Fruit fly (Drosophila melanogaster) whole organism, adult: Measurements from ENCODE around the gene CG6443.

Source experiments
- CG11617 ChIP-seq: fragments of 200-800 bp; sonication (Bioruptor generic); optimal IDR thresholded peaks from 2 replicates; lab custom pipeline; 2017; ENCODE audit warnings: mild to moderate bottlenecking, missing biosample characterization, missing genetic modification reagents, missing genetic modification characterization
- CG12768 ChIP-seq: fragments of 200-800 bp; sonication (Bioruptor generic); optimal IDR thresholded peaks from 2 replicates; lab custom pipeline; 2017; ENCODE audit warnings: missing biosample characterization, missing genetic modification characterization, mild to moderate bottlenecking, moderate library complexity, missing genetic modification reagents
- CG14711 ChIP-seq: fragments of 200-800 bp; sonication (Bioruptor generic); optimal IDR thresholded peaks from 2 replicates; lab custom pipeline; 2018; ENCODE audit warnings: missing biosample characterization, mild to moderate bottlenecking, missing genetic modification characterization, moderate library complexity
- CG1620 ChIP-seq: fragments of 200-800 bp; sonication (Bioruptor generic); optimal IDR thresholded peaks from 2 replicates; lab custom pipeline; 2016; ENCODE audit warnings: missing biosample characterization, missing genetic modification characterization
- CG33017 ChIP-seq: fragments of 200-800 bp; sonication (Bioruptor generic); optimal IDR thresholded peaks from 2 replicates; lab custom pipeline; 2018; ENCODE audit warnings: missing biosample characterization, mild to moderate bottlenecking, missing genetic modification characterization, moderate library complexity
- CG5204 ChIP-seq: fragments of 200-800 bp; sonication (Bioruptor generic); optimal IDR thresholded peaks from 2 replicates; lab custom pipeline; 2016; ENCODE audit warnings: missing biosample characterization, missing genetic modification characterization
- CG7045 ChIP-seq: fragments of 200-800 bp; sonication (Bioruptor generic); optimal IDR thresholded peaks from 2 replicates; lab custom pipeline; 2017; ENCODE audit warnings: missing biosample characterization, mild to moderate bottlenecking, missing genetic modification characterization
- CG7101 ChIP-seq: fragments of 200-800 bp; sonication (Bioruptor generic); optimal IDR thresholded peaks from 2 replicates; lab custom pipeline; 2018; ENCODE audit warnings: missing biosample characterization, mild to moderate bottlenecking, missing genetic modification characterization, moderate library complexity
- Clk ChIP-seq: fragments of 200-800 bp; sonication (Bioruptor generic); optimal IDR thresholded peaks from 2 replicates; lab custom pipeline; 2017; ENCODE audit warnings: missing biosample characterization, missing genetic modification characterization
- Crg-1 ChIP-seq: fragments of 200-800 bp; sonication (Bioruptor generic); optimal IDR thresholded peaks from 2 replicates; lab custom pipeline; 2016; ENCODE audit warnings: missing biosample characterization, missing genetic modification characterization
- Hr96 ChIP-seq: fragments of 200-800 bp; sonication (Bioruptor generic); optimal IDR thresholded peaks from 2 replicates; lab custom pipeline; 2016; ENCODE audit warnings: missing biosample characterization, missing genetic modification characterization
- Mnt ChIP-seq: fragments of 200-800 bp; sonication (Bioruptor generic); optimal IDR thresholded peaks from 2 replicates; lab custom pipeline; 2016; ENCODE audit warnings: missing biosample characterization, mild to moderate bottlenecking, missing genetic modification characterization
- bab1 ChIP-seq: fragments of 200-800 bp; sonication (Bioruptor generic); optimal IDR thresholded peaks from 3 replicates; lab custom pipeline; 2019; ENCODE audit warnings: missing biosample characterization, mild to moderate bottlenecking, missing genetic modification characterization, moderate library complexity
- cic ChIP-seq: fragments of 200-800 bp; sonication (Bioruptor generic); optimal IDR thresholded peaks from 2 replicates; lab custom pipeline; 2017; ENCODE audit warnings: missing biosample characterization, mild to moderate bottlenecking, missing genetic modification characterization, moderate library complexity
- cnc ChIP-seq, 2 experiments: fragments of >200 bp; optimal IDR thresholded peaks; 2 replicates each; lab custom pipeline; 2017
- kay ChIP-seq: fragments of 200-800 bp; sonication (Bioruptor generic); peaks from one replicate; lab custom pipeline; 2016; ENCODE audit warnings: missing biosample characterization, missing genetic modification characterization, borderline replicate concordance
- ovo ChIP-seq: fragments of 200-800 bp; sonication (Bioruptor generic); optimal IDR thresholded peaks from 2 replicates; lab custom pipeline; 2016; ENCODE audit warnings: missing biosample characterization, missing genetic modification characterization
- pad ChIP-seq: fragments of 200-800 bp; sonication (Bioruptor generic); optimal IDR thresholded peaks from 3 replicates; lab custom pipeline; 2017; ENCODE audit warnings: missing biosample characterization, missing genetic modification characterization, mild to moderate bottlenecking, moderate library complexity, missing genetic modification reagents
- tj ChIP-seq: fragments of 200-800 bp; sonication (Bioruptor generic); optimal IDR thresholded peaks from 3 replicates; lab custom pipeline; 2017; ENCODE audit warnings: missing biosample characterization, mild to moderate bottlenecking, missing genetic modification characterization, moderate library complexity
- toe ChIP-seq: fragments of 200-800 bp; sonication (Bioruptor generic); optimal IDR thresholded peaks from 2 replicates; lab custom pipeline; 2016; ENCODE audit warnings: missing biosample characterization, missing genetic modification characterization

CG6443 gene

dm6 chr2L:10732343-10732808, 3.6 kb downstream of the CG6443 start, which contains the start of the genes EMC3 and Dpy-30L1:
EMC3 (minus strand) TSS chr2L:10732423.
Dpy-30L1 (plus strand) TSS chr2L:10732653.
- peak; percentile 70 for TF ChIP-seq toe (GFP tag; lab: Kevin White, UChicago)
- peak; percentile 43 for TF ChIP-seq Crg-1 (GFP tag; lab: Kevin White, UChicago)
- no peak for TF ChIP-seq CG33017 (tag; lab: Kevin White, UChicago)
- TF ChIP-seq CG7045 (GFP tag; lab: Kevin White, UChicago) = peak; percentile 2
- no peak for TF ChIP-seq Clk
- no peak for TF ChIP-seq cic (GFP tag; lab: Kevin White, UChicago)
- no peak for TF ChIP-seq cnc (optimal IDR thresholded peaks at IDR 0.05; lab: Kevin White, UChicago)
- peak; percentile 22 for TF ChIP-seq Mnt
- peak; percentile 53 for TF ChIP-seq Hr96 (GFP tag; lab: Kevin White, UChicago)
- peak; percentile 46 for TF ChIP-seq CG1620 (GFP tag; lab: Kevin White, UChicago)
- TF ChIP-seq pad = peak; percentile 12
- peak; percentile 79 for TF ChIP-seq bab1 (GFP tag; lab: Kevin White, UChicago)
- no peak for TF ChIP-seq kay (GFP tag; lab: Kevin White, UChicago)
- peak; percentile 54 for TF ChIP-seq CG11617 (GFP tag; lab: Kevin White, UChicago)
- peak; percentile 41 for TF ChIP-seq CG7101 (tag; lab: Kevin White, UChicago)
- TF ChIP-seq tj (GFP tag; lab: Kevin White, UChicago) = no peak
- TF ChIP-seq CG14711 = peak; percentile 96
- TF ChIP-seq CG12768 = peak; percentile 20
- TF ChIP-seq ovo (GFP tag; lab: Kevin White, UChicago) = no peak
- peak; percentile 58 for TF ChIP-seq CG5204 (GFP tag; lab: Kevin White, UChicago)

- TF ChIP-seq CG12768 (no peak), kay (GFP tag; lab: Kevin White, UChicago) (no peak), pad (no peak), CG1620 (GFP tag; lab: Kevin White, UChicago) (no peak), cnc (optimal IDR thresholded peaks at IDR 0.05; lab: Kevin White, UChicago) (no peak), CG14711 (no peak), CG7045 (GFP tag; lab: Kevin White, UChicago) (no peak), ovo (GFP tag; lab: Kevin White, UChicago) (no peak), CG5204 (GFP tag; lab: Kevin White, UChicago) (no peak), Mnt (no peak), Crg-1 (GFP tag; lab: Kevin White, UChicago) (no peak), Clk (no peak), toe (GFP tag; lab: Kevin White, UChicago) (no peak), bab1 (GFP tag; lab: Kevin White, UChicago) (no peak), tj (GFP tag; lab: Kevin White, UChicago) (no peak), CG11617 (GFP tag; lab: Kevin White, UChicago) (no peak), Hr96 (GFP tag; lab: Kevin White, UChicago) (no peak), CG33017 (tag; lab: Kevin White, UChicago) (no peak), CG7101 (tag; lab: Kevin White, UChicago) (no peak)
These were observed 7.1 kb downstream of the CG6443 start, which contains the start of gene Nup107 for dm6 chr2L:10735923-10736322. Nup107 (minus strand) TSS chr2L:10736071.

- TF ChIP-seq Crg-1 (GFP tag; lab: Kevin White, UChicago) = peak; percentile 30
- peak; percentile 97 for TF ChIP-seq bab1 (GFP tag; lab: Kevin White, UChicago)
- peak; percentile 10 for TF ChIP-seq CG7045 (GFP tag; lab: Kevin White, UChicago)
- no peak for TF ChIP-seq Clk
- peak; percentile 58 for TF ChIP-seq CG5204 (GFP tag; lab: Kevin White, UChicago)
- peak; percentile 65 for TF ChIP-seq toe (GFP tag; lab: Kevin White, UChicago)
- peak; percentile 58 for TF ChIP-seq Hr96 (GFP tag; lab: Kevin White, UChicago)
- peak; percentile 78 for TF ChIP-seq CG11617 (GFP tag; lab: Kevin White, UChicago)
- TF ChIP-seq cic (GFP tag; lab: Kevin White, UChicago) = no peak
- no peak for TF ChIP-seq CG33017 (tag; lab: Kevin White, UChicago)
- TF ChIP-seq kay (GFP tag; lab: Kevin White, UChicago) = no peak
- peak; percentile 38 for TF ChIP-seq CG14711
- TF ChIP-seq pad = peak; percentile 31
- peak; percentile 75 for TF ChIP-seq CG1620 (GFP tag; lab: Kevin White, UChicago)
- TF ChIP-seq cnc (optimal IDR thresholded peaks at IDR 0.05; lab: Kevin White, UChicago) = no peak
- peak; percentile 75 for TF ChIP-seq tj (GFP tag; lab: Kevin White, UChicago)
- TF ChIP-seq ovo (GFP tag; lab: Kevin White, UChicago) = no peak
- peak; percentile 33 for TF ChIP-seq CG7101 (tag; lab: Kevin White, UChicago)
- peak; percentile 59 for TF ChIP-seq Mnt
- peak; percentile 0 for TF ChIP-seq CG12768
These were observed 8.4 kb downstream of the CG6443 start, which contains the start of the genes Vha16-5 and CG12299 for dm6 chr2L:10736993-10737756. Vha16-5 (minus strand) TSS chr2L:10737043. CG12299 (plus strand) TSS chr2L:10737345.

- TF ChIP-seq Mnt (no peak), bab1 (GFP tag; lab: Kevin White, UChicago) (peak; percentile 36)
These were observed 14.9 kb downstream of the CG6443 start, which contains the start of gene CG6729 for dm6 chr2L:10743714-10744113. CG6729 (minus strand) TSS chr2L:10743935.

dm6 chr2L:10748218-10748617, 19.4 kb downstream of the CG6443 start:
- TF ChIP-seq CG1620 (GFP tag; lab: Kevin White, UChicago) (no peak), Crg-1 (GFP tag; lab: Kevin White, UChicago) (no peak), pad (no peak), tj (GFP tag; lab: Kevin White, UChicago) (no peak), CG12768 (no peak), CG11617 (GFP tag; lab: Kevin White, UChicago) (no peak), Mnt (no peak), CG7101 (tag; lab: Kevin White, UChicago) (no peak), toe (GFP tag; lab: Kevin White, UChicago) (no peak), Hr96 (GFP tag; lab: Kevin White, UChicago) (no peak), Clk (no peak), cic (GFP tag; lab: Kevin White, UChicago) (no peak)
